Worm (Caenorhabditis elegans): Measurements from ENCODE around the gene hpl-2.
A peak's percentile ranks its signal among the peaks of the same experiment; 100 is the strongest.

The hpl-2 gene

DNA sequence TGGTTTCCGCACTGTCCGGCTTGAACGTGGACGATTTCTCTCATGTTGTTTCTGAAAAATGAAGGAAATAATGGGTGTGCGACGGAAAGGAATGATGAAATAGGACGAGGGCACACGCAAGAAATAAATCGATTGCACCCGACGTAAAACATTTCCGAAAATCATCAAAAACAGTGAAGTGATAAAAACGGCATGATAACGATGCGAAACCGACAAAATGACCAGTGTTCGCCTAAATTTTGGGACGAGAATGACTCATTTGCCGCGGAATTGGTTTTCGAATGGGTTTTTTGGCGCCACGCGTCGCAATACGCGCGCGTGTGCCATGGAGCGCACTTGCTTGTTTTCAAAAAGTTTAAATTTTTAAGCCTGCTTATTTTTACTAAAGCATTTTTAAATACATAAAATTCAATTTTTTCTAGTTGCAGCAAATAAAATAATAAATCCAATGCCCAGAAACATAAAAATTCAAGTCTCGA is 12.9 kb downstream of the hpl-2 start, which contains the start of the genes tbb-1 and rib-2 (continued):
- TF ChIP-seq R02D3.7 (tag; optimal IDR thresholded peaks at IDR 0.05) (no peak), attf-4 (tag; optimal IDR thresholded peaks at IDR 0.05) (no peak), nhr-11 (tag; optimal IDR thresholded peaks at IDR 0.05) (peak; percentile 16), dmd-9 (GFP tag; IDR thresholded peaks at IDR 0.05) (0 out of 2 replicates have a peak, but pooled peaks have one; percentile 32), F44E2.7 (GFP tag; IDR thresholded peaks at IDR 0.05) (0 out of 2 replicates have a peak, but pooled peaks have one; percentile 27), nhr-28 (tag; optimal IDR thresholded peaks at IDR 0.05) (peak; percentile 85), nhr-10 (tag; optimal IDR thresholded peaks at IDR 0.05) (peak; percentile 68), ceh-20 (GFP tag; IDR thresholded peaks at IDR 0.05) (0 out of 2 replicates have a peak, but pooled peaks have one; percentile 18), unc-62 (GFP tag; optimal IDR thresholded peaks at IDR 0.05 in 1 of 2) (peak in 1 of 2 experiments; percentile 20), unc-62 (tag; optimal IDR thresholded peaks at IDR 0.05) (no peak), spr-3 (GFP tag; optimal IDR thresholded peaks at IDR 0.05) (no peak), Y5F2A.4 (GFP tag; optimal IDR thresholded peaks at IDR 0.05) (no peak), lir-3 (tag; optimal IDR thresholded peaks at IDR 0.05) (no peak), ceh-28 (tag; optimal IDR thresholded peaks at IDR 0.05) (no peak), php-3 (GFP tag; IDR thresholded peaks at IDR 0.05) (peak; percentile 99), egl-43 (GFP tag; IDR thresholded peaks at IDR 0.05) (no peak), mep-1 (tag; optimal IDR thresholded peaks at IDR 0.05) (peak; percentile 86), hif-1 (tag; optimal IDR thresholded peaks at IDR 0.05) (peak in 1 of 2 experiments; percentile 71), mdl-1 (tag; optimal IDR thresholded peaks at IDR 0.05) (peak; percentile 29 to 88), unc-130 (GFP tag; optimal IDR thresholded peaks at IDR 0.05) (peak; percentile 95), rbr-2 (tag; optimal IDR thresholded peaks at IDR 0.05) (peak; percentile 58), dve-1 (tag; optimal IDR thresholded peaks at IDR 0.05; ENCODE audit: insufficient read depth) (peak; percentile 96), nhr-102 (tag; optimal IDR thresholded peaks at IDR 0.05) (peak; percentile 76), jun-1 (tag; optimal IDR thresholded peaks at IDR 0.05) (peak; percentile 39), Y105C5A.15 (GFP tag; IDR thresholded peaks at IDR 0.05) (no peak), sdz-12 (GFP tag; optimal IDR thresholded peaks at IDR 0.05) (no peak), madf-5 (GFP tag; IDR thresholded peaks at IDR 0.05) (no peak), cey-2 (tag; optimal IDR thresholded peaks at IDR 0.05; ENCODE audit: borderline replicate concordance, insufficient read depth) (no peak), lin-29 (GFP tag; IDR thresholded peaks at IDR 0.05) (no peak), F37D6.2 (tag; optimal IDR thresholded peaks at IDR 0.05) (no peak), mes-2 (tag; optimal IDR thresholded peaks at IDR 0.05; ENCODE audit: poor library complexity, severe bottlenecking) (peak; percentile 82), daf-16 (GFP tag; optimal IDR thresholded peaks at IDR 0.05) (no peak), daf-16 (tag; optimal IDR thresholded peaks at IDR 0.05) (peak; percentile 77), ceh-82 (tag; optimal IDR thresholded peaks at IDR 0.05) (no peak), lin-1 (GFP tag; IDR thresholded peaks at IDR 0.05) (peak; percentile 97), egl-27 (tag; optimal IDR thresholded peaks at IDR 0.05) (no peak), saeg-2 (GFP tag; IDR thresholded peaks at IDR 0.05) (no peak), ceh-32 (tag; optimal IDR thresholded peaks at IDR 0.05; ENCODE audit: poor library complexity) (no peak), nhr-77 (tag; optimal IDR thresholded peaks at IDR 0.05) (peak; percentile 92), nhr-76 (tag; optimal IDR thresholded peaks at IDR 0.05) (no peak), ceh-44 (GFP tag; IDR thresholded peaks at IDR 0.05) (0 out of 2 replicates have a peak, but pooled peaks have one; percentile 27), zip-11 (GFP tag; IDR thresholded peaks at IDR 0.05) (no peak), nhr-111 (GFP tag; optimal IDR thresholded peaks at IDR 0.05) (no peak), zip-2 (tag; optimal IDR thresholded peaks at IDR 0.05) (no peak), lin-39 (tag; optimal IDR thresholded peaks at IDR 0.05) (no peak), tra-1 (GFP tag; IDR thresholded peaks at IDR 0.05) (peak; percentile 85), snpc-1.2 (GFP tag; IDR thresholded peaks at IDR 0.05) (0 out of 2 replicates have a peak, but pooled peaks have one; percentile 48), fos-1 (tag; optimal IDR thresholded peaks at IDR 0.05) (peak; percentile 38), arid-1 (GFP tag; conservative IDR thresholded peaks at IDR 0.05) (peak; percentile 77)
